Worm (Caenorhabditis elegans) whole organism, mixed stage, embryonic: ENCODE measurements around the gene C50H2.4.

Experiments used
- ham-2 ChIP-seq: fragments of 200-800 bp; sonication (Bioruptor generic); optimal IDR thresholded peaks from 2 replicates; lab custom pipeline; 2018; ENCODE audit warnings: mild to moderate bottlenecking, missing genetic modification characterization, missing compliant biosample characterization
- lsy-2 ChIP-seq: fragments of 150-350 bp; optimal IDR thresholded peaks from 2 replicates; lab custom pipeline; 2014; ENCODE audit warnings: missing biosample characterization, missing genetic modification characterization
- nhr-12 ChIP-seq: fragments of 150-350 bp; optimal IDR thresholded peaks from 2 replicates; lab custom pipeline; 2014; ENCODE audit warnings: missing biosample characterization, missing genetic modification characterization
- pha-4 ChIP-seq: fragments of 150-350 bp; optimal IDR thresholded peaks from 2 replicates; lab custom pipeline; 2018; ENCODE audit warnings: missing biosample characterization, missing genetic modification reagents, missing genetic modification characterization
- unc-39 ChIP-seq: fragments of 150-350 bp; optimal IDR thresholded peaks from 2 replicates; lab custom pipeline; 2014; ENCODE audit warnings: missing biosample characterization, missing genetic modification characterization

DNA sequence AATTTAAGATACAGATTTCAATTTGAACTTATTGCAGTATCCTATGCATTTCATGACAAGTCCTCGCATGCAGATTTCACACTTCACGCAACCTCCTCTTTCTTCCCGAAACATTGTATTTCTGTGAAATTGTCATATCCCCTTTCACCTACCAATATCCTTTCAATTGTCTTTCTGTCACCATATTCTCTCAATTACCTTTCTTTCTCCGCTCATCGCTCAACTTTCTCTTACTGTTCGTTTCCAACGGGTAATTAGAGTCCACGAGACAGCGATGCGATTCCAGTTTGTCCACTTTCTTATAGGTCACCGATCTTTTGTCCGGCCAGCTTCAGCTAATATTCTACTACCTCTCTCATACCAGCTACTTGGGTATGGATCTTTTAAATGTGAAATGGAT is 35.6 kb downstream of the C50H2.4 start, which contains the start of gene mam-5:
- TF ChIP-seq nhr-12 (tag; lab: Kevin White, UChicago) (no peak), pha-4 (tag; lab: Kevin White, UChicago) (no peak), lsy-2 (tag; lab: Kevin White, UChicago) (no peak), ham-2 (no peak), unc-39 (tag; lab: Kevin White, UChicago) (no peak)
